Fruit fly (Drosophila melanogaster) whole organism, embryonic: ENCODE measurements around the gene CG13455.

Experiments used
- ATbp ChIP-seq: fragments of 200-800 bp; sonication (Bioruptor generic); optimal IDR thresholded peaks from 2 replicates; lab custom pipeline; 2017; ENCODE audit warnings: missing biosample characterization, mild to moderate bottlenecking, missing genetic modification characterization, missing genetic modification reagents
- Bdp1 ChIP-seq: fragments of 200-800 bp; sonication (Bioruptor generic); optimal IDR thresholded peaks from 3 replicates; lab custom pipeline; 2016; ENCODE audit warnings: missing biosample characterization, missing genetic modification characterization
- CG10431 ChIP-seq: fragments of 200-800 bp; sonication (Bioruptor generic); optimal IDR thresholded peaks from 3 replicates; lab custom pipeline; 2018; ENCODE audit warnings: missing biosample characterization, mild to moderate bottlenecking, missing genetic modification characterization
- CG10565 ChIP-seq: fragments of 200-800 bp; sonication (Bioruptor generic); optimal IDR thresholded peaks from 3 replicates; lab custom pipeline; 2016; ENCODE audit warnings: missing biosample characterization, mild to moderate bottlenecking, missing genetic modification characterization
- CG11695 ChIP-seq: fragments of 200-800 bp; sonication (Bioruptor generic); IDR thresholded peaks from 3 replicates; pipeline ENCODE4 v1.3.6; 2022; ENCODE audit warnings: missing biosample characterization, missing genetic modification characterization
- CG11723 ChIP-seq: fragments of 200-800 bp; sonication (Bioruptor generic); optimal IDR thresholded peaks from 2 replicates; lab custom pipeline; 2017; ENCODE audit warnings: missing biosample characterization, mild to moderate bottlenecking, missing genetic modification characterization
- CG12104 ChIP-seq: fragments of 200-800 bp; sonication (Bioruptor generic); optimal IDR thresholded peaks from 3 replicates; lab custom pipeline; 2016; ENCODE audit warnings: missing biosample characterization, missing genetic modification characterization
- CG12744 ChIP-seq: fragments of 200-800 bp; sonication (Bioruptor generic); optimal IDR thresholded peaks from 2 replicates; lab custom pipeline; 2016; ENCODE audit warnings: missing biosample characterization, missing genetic modification characterization
- CG16815 ChIP-seq: fragments of 200-800 bp; sonication (Bioruptor generic); optimal IDR thresholded peaks from 3 replicates; lab custom pipeline; 2017; ENCODE audit warnings: missing biosample characterization, mild to moderate bottlenecking, missing genetic modification characterization
- CG1792 ChIP-seq: fragments of 200-800 bp; sonication (Bioruptor generic); optimal IDR thresholded peaks from 2 replicates; lab custom pipeline; 2016; ENCODE audit warnings: missing biosample characterization, missing genetic modification characterization
- CG2116 ChIP-seq: fragments of 200-800 bp; sonication (Bioruptor generic); optimal IDR thresholded peaks from 3 replicates; lab custom pipeline; 2018; ENCODE audit warnings: missing biosample characterization, mild to moderate bottlenecking, missing genetic modification characterization
- CG31388 ChIP-seq: fragments of 200-800 bp; sonication (Bioruptor generic); optimal IDR thresholded peaks from 2 replicates; lab custom pipeline; 2016; ENCODE audit warnings: missing biosample characterization, missing genetic modification characterization
- CG34376 ChIP-seq: fragments of 200-800 bp; sonication (Bioruptor generic); optimal IDR thresholded peaks from 2 replicates; lab custom pipeline; 2018; ENCODE audit warnings: missing biosample characterization, mild to moderate bottlenecking, missing genetic modification characterization
- CG4328 ChIP-seq: fragments of 200-800 bp; sonication (Bioruptor generic); optimal IDR thresholded peaks from 3 replicates; lab custom pipeline; 2017; ENCODE audit warnings: missing biosample characterization, missing genetic modification reagents, missing genetic modification characterization
- CG4360 ChIP-seq: fragments of 200-800 bp; sonication (Bioruptor generic); IDR thresholded peaks from 2 replicates; pipeline ENCODE4 v1.3.6; 2022; ENCODE audit warnings: missing biosample characterization, missing genetic modification characterization
- CG7745 ChIP-seq: fragments of 200-800 bp; sonication (Bioruptor generic); optimal IDR thresholded peaks from 2 replicates; lab custom pipeline; 2018; ENCODE audit warnings: missing biosample characterization, mild to moderate bottlenecking, missing genetic modification characterization, moderate library complexity
- CG7786 ChIP-seq: fragments of 200-800 bp; sonication (Bioruptor generic); optimal IDR thresholded peaks from 2 replicates; lab custom pipeline; 2016; ENCODE audit warnings: missing biosample characterization, missing genetic modification characterization
- CG7987 ChIP-seq: fragments of 200-800 bp; sonication (Bioruptor generic); optimal IDR thresholded peaks from 2 replicates; lab custom pipeline; 2018; ENCODE audit warnings: missing biosample characterization, mild to moderate bottlenecking, missing genetic modification characterization, moderate library complexity
- CG9797 ChIP-seq: fragments of 200-800 bp; sonication (Bioruptor generic); optimal IDR thresholded peaks from 3 replicates; lab custom pipeline; 2018; ENCODE audit warnings: missing biosample characterization, mild to moderate bottlenecking, missing genetic modification characterization
- CG9876 ChIP-seq: fragments of 200-800 bp; sonication (Bioruptor generic); optimal IDR thresholded peaks from 2 replicates; lab custom pipeline; 2016; ENCODE audit warnings: missing biosample characterization, missing genetic modification characterization
- CG9932 ChIP-seq: fragments of 200-800 bp; sonication (Bioruptor generic); IDR thresholded peaks from 2 replicates; pipeline ENCODE4 v1.3.6; 2022; ENCODE audit warnings: missing biosample characterization, missing genetic modification characterization
- Camta ChIP-seq: fragments of 200-800 bp; sonication (Bioruptor generic); optimal IDR thresholded peaks from 2 replicates; lab custom pipeline; 2016; ENCODE audit warnings: missing biosample characterization, missing genetic modification characterization
- HLH4C ChIP-seq: fragments of 200-800 bp; sonication (Bioruptor generic); IDR thresholded peaks from 3 replicates; pipeline ENCODE4 v1.3.6; 2022; ENCODE audit warnings: missing biosample characterization, missing genetic modification characterization; ENCODE audit not compliant: partially characterized antibody
- Hr78 ChIP-seq, 2 experiments: fragments of 200-800 bp in 1 of 2; fragments of >200 bp in 1 of 2; sonication (Bioruptor generic) in 1 of 2; optimal IDR thresholded peaks; 2 replicates each; lab custom pipeline; 2017 to 2019; ENCODE audit warnings: missing biosample characterization in 2 of 2, missing genetic modification characterization in 2 of 2, mild to moderate bottlenecking in 1 of 2, moderate library complexity in 1 of 2
- Mrtf ChIP-seq: fragments of 200-800 bp; sonication (Bioruptor generic); IDR thresholded peaks from 3 replicates; pipeline ENCODE4 v1.3.6; 2022; ENCODE audit warnings: missing biosample characterization, missing genetic modification characterization
- Opbp ChIP-seq: fragments of 200-800 bp; sonication (Bioruptor generic); IDR thresholded peaks from 3 replicates; pipeline ENCODE4 v1.3.6; 2022; ENCODE audit warnings: missing biosample characterization, missing genetic modification characterization; ENCODE audit not compliant: partially characterized antibody
- Ptx1 ChIP-seq: fragments of 200-800 bp; sonication (Bioruptor generic); IDR thresholded peaks from 2 replicates; pipeline ENCODE4 v1.3.6; 2022; ENCODE audit warnings: missing biosample characterization, missing genetic modification characterization
- Rx ChIP-seq: fragments of 200-800 bp; sonication (Bioruptor generic); IDR thresholded peaks from 2 replicates; pipeline ENCODE4 v1.3.6; 2022; ENCODE audit warnings: missing biosample characterization, missing genetic modification characterization
- Sin3A ChIP-seq: fragments of >200 bp; optimal IDR thresholded peaks from 2 replicates; lab custom pipeline; 2018
- ato ChIP-seq: fragments of 200-800 bp; sonication (Bioruptor generic); IDR thresholded peaks from 2 replicates; pipeline ENCODE4 v1.3.6; 2022; ENCODE audit warnings: missing biosample characterization, missing genetic modification characterization; ENCODE audit not compliant: partially characterized antibody
- bab2 ChIP-seq: fragments of 200-800 bp; sonication (Bioruptor generic); optimal IDR thresholded peaks from 2 replicates; lab custom pipeline; 2016; ENCODE audit warnings: missing biosample characterization, missing genetic modification characterization
- caup ChIP-seq: fragments of 200-800 bp; sonication (Bioruptor generic); optimal IDR thresholded peaks from 3 replicates; lab custom pipeline; 2017; ENCODE audit warnings: missing biosample characterization, mild to moderate bottlenecking, missing genetic modification characterization, moderate library complexity; ENCODE audit not compliant: severe bottlenecking
- corto ChIP-seq: fragments of 200-800 bp; sonication (Bioruptor generic); optimal IDR thresholded peaks from 2 replicates; lab custom pipeline; 2016; ENCODE audit warnings: missing biosample characterization, mild to moderate bottlenecking, missing genetic modification characterization, moderate library complexity
- crc ChIP-seq: fragments of 200-800 bp; sonication (Bioruptor generic); optimal IDR thresholded peaks from 2 replicates; lab custom pipeline; 2016; ENCODE audit warnings: missing biosample characterization, missing genetic modification characterization
- danr ChIP-seq: fragments of 200-800 bp; sonication (Bioruptor generic); IDR thresholded peaks from 2 replicates; pipeline ENCODE4 v1.3.6; 2022; ENCODE audit warnings: missing biosample characterization, missing genetic modification characterization
- eve ChIP-seq, 2 experiments: fragments of >200 bp; optimal IDR thresholded peaks; 2 replicates each; lab custom pipeline; 2017; ENCODE audit warnings: missing biosample characterization in 2 of 2, missing genetic modification characterization in 2 of 2
- ftz-f1 ChIP-seq: fragments of 200-800 bp; sonication (Bioruptor generic); optimal IDR thresholded peaks from 2 replicates; lab custom pipeline; 2016; ENCODE audit warnings: missing biosample characterization, missing genetic modification characterization
- hth ChIP-seq: fragments of >200 bp; optimal IDR thresholded peaks from 2 replicates; lab custom pipeline; 2017; ENCODE audit warnings: inconsistent platforms
- lov ChIP-seq, 2 experiments: fragments of 200-800 bp in 1 of 2; fragments of >200 bp in 1 of 2; sonication (Bioruptor generic) in 1 of 2; IDR thresholded peaks in 1 of 2; optimal IDR thresholded peaks in 1 of 2; 2 replicates in 1 of 2; 3 replicates in 1 of 2; pipeline versions ENCODE4 v1.3.6 to Lab custom; 2017 to 2022; ENCODE audit warnings: missing biosample characterization in 1 of 2, missing genetic modification characterization in 1 of 2
- nau ChIP-seq: fragments of 200-800 bp; sonication (Bioruptor generic); optimal IDR thresholded peaks from 3 replicates; lab custom pipeline; 2017; ENCODE audit warnings: missing biosample characterization, mild to moderate bottlenecking, missing genetic modification characterization, missing genetic modification reagents
- nerfin-1 ChIP-seq: fragments of 200-800 bp; sonication (Bioruptor generic); optimal IDR thresholded peaks from 3 replicates; lab custom pipeline; 2019; ENCODE audit warnings: missing biosample characterization, mild to moderate bottlenecking, missing genetic modification characterization, moderate library complexity
- nom ChIP-seq: fragments of 200-800 bp; sonication (Bioruptor generic); optimal IDR thresholded peaks from 2 replicates; lab custom pipeline; 2017; ENCODE audit warnings: missing biosample characterization, missing genetic modification characterization, mild to moderate bottlenecking, moderate library complexity, missing genetic modification reagents
- pan ChIP-seq, 4 experiments: fragments of >200 bp in 3 of 4; fragments of 200-800 bp in 1 of 4; sonication (Bioruptor generic) in 1 of 4; optimal IDR thresholded peaks in 3 of 4; IDR thresholded peaks in 1 of 4; 2 replicates each; pipeline versions ENCODE4 v1.3.6 to Lab custom; 2017 to 2022; ENCODE audit warnings: missing biosample characterization in 2 of 4, missing genetic modification characterization in 2 of 4, mixed read lengths in 1 of 4
- prd ChIP-seq, 3 experiments: fragments of >200 bp in 2 of 3; fragments of 200-800 bp in 1 of 3; sonication (Bioruptor generic) in 1 of 3; optimal IDR thresholded peaks in 2 of 3; IDR thresholded peaks in 1 of 3; 2 replicates in 2 of 3; 3 replicates in 1 of 3; pipeline versions ENCODE4 v1.3.6 to Lab custom; 2017 to 2022; ENCODE audit warnings: missing biosample characterization in 1 of 3, missing genetic modification characterization in 1 of 3
- salm ChIP-seq: fragments of 200-800 bp; sonication (Bioruptor generic); optimal IDR thresholded peaks from 2 replicates; lab custom pipeline; 2018; ENCODE audit warnings: missing biosample characterization, mild to moderate bottlenecking, missing genetic modification characterization
- sens-2 ChIP-seq: fragments of 200-800 bp; sonication (Bioruptor generic); IDR thresholded peaks from 2 replicates; pipeline ENCODE4 v1.3.6; 2022; ENCODE audit warnings: missing biosample characterization, missing genetic modification characterization
- unpg ChIP-seq: fragments of 200-800 bp; sonication (Bioruptor generic); optimal IDR thresholded peaks from 3 replicates; lab custom pipeline; 2018; ENCODE audit warnings: missing biosample characterization, mild to moderate bottlenecking, missing genetic modification characterization, moderate library complexity

CG13455 gene

DNA sequence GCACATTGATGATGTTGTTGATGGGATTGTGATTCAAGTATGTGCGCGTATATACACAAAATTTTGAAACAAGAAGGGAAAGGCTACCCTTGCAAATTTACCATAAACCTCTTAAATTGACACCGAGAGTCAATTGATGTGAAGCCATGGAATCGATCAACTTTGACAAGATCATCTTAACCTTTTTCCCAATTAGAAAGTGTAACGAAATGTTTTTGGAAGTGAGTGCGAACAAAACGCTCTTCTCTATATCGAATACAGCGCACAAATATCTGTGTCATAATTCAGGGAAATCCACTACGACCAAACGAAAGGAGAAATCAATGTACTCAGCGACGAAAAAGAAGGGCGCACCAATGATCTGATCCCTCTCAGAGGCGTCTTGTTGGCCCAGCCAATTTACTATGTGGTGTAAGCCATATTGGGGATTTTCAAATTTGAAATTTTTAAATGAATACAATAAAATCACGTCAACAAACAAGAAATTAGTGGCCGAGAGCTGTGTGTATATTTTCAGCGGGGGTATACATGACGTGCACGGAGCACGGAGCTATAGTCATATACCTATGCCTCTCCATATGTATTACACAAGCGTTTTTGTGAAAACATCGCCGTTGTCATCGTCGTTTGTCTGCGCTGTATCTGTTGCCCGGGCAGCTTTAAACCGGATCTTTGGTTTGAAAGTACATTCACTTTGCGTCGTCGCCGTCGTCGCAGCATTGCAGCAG, 37.2 kb downstream of the CG13455 start (continued):
- TF ChIP-seq CG4360 (GFP tag; lab: Robert Waterston, UW) (0 out of 2 replicates have a peak, but pooled peaks have one; percentile 26), CG31388 (GFP tag; lab: Kevin White, UChicago) (peak; percentile 10), lov (optimal IDR thresholded peaks at IDR 0.05; lab: Kevin White, UChicago) (no peak), lov (GFP tag; IDR thresholded peaks at IDR 0.05; lab: Robert Waterston, UW) (no peak), Hr78 (GFP tag; optimal IDR thresholded peaks at IDR 0.05; lab: Kevin White, UChicago) (no peak), corto (GFP tag; lab: Kevin White, UChicago) (peak; percentile 3), Sin3A (lab: Kevin White, UChicago) (no peak), CG9932 (GFP tag; lab: Robert Waterston, UW) (peak; percentile 46), sens-2 (GFP tag; lab: Robert Waterston, UW) (peak; percentile 40; the same call in 1 of the 2 replicates), ftz-f1 (no peak), bab2 (GFP tag; lab: Kevin White, UChicago) (peak; percentile 33), CG10431 (GFP tag; lab: Kevin White, UChicago) (peak; percentile 74), nau (no peak), caup (GFP tag; lab: Kevin White, UChicago) (no peak), crc (no peak), prd (optimal IDR thresholded peaks at IDR 0.05; lab: Kevin White, UChicago) (no peak), prd (GFP tag; IDR thresholded peaks at IDR 0.05; lab: Robert Waterston, UW) (0 out of 3 replicates have a peak, but pooled peaks have one; percentile 17), HLH4C (GFP tag; lab: Robert Waterston, UW) (no peak), hth (lab: Kevin White, UChicago) (no peak), CG2116 (GFP tag; lab: Kevin White, UChicago) (no peak), CG16815 (GFP tag; lab: Kevin White, UChicago) (no peak), CG9876 (GFP tag; lab: Kevin White, UChicago) (no peak), pan (optimal IDR thresholded peaks at IDR 0.05; lab: Kevin White, UChicago) (no peak), pan (GFP tag; optimal IDR thresholded peaks at IDR 0.05 in 1 of 2, IDR thresholded peaks at IDR 0.05 in 1 of 2) (peak in 1 of 2 experiments; percentile 22), CG34376 (GFP tag; lab: Kevin White, UChicago) (no peak), Ptx1 (GFP tag; lab: Robert Waterston, UW) (peak; percentile 36; the same call in 1 of the 2 replicates), nerfin-1 (tag; lab: Kevin White, UChicago) (peak; percentile 16), Bdp1 (GFP tag; lab: Kevin White, UChicago) (no peak), unpg (GFP tag; lab: Kevin White, UChicago) (peak; percentile 41), ato (GFP tag; lab: Robert Waterston, UW) (no peak), CG7786 (GFP tag; lab: Kevin White, UChicago) (peak; percentile 53), eve (GFP tag; optimal IDR thresholded peaks at IDR 0.05; lab: Kevin White, UChicago) (peak in 1 of 2 experiments; percentile 93), CG9797 (no peak), Opbp (GFP tag; lab: Robert Waterston, UW) (no peak), Rx (GFP tag; lab: Robert Waterston, UW) (peak; percentile 35), CG7745 (no peak), CG12744 (GFP tag; lab: Kevin White, UChicago) (no peak), salm (tag; lab: Kevin White, UChicago) (no peak), nom (GFP tag; lab: Kevin White, UChicago) (peak; percentile 35), CG7987 (GFP tag; lab: Kevin White, UChicago) (peak; percentile 31), CG1792 (GFP tag; lab: Kevin White, UChicago) (peak; percentile 29), ATbp (GFP tag; lab: Kevin White, UChicago) (peak; percentile 36), CG11695 (GFP tag; lab: Robert Waterston, UW) (no peak), CG12104 (GFP tag; lab: Kevin White, UChicago) (no peak), Mrtf (GFP tag; lab: Robert Waterston, UW) (no peak), CG4328 (GFP tag; lab: Kevin White, UChicago) (peak; percentile 12), CG10565 (no peak), danr (no peak), CG11723 (GFP tag; lab: Kevin White, UChicago) (no peak), Camta (GFP tag; lab: Kevin White, UChicago) (no peak)
